Worm (Caenorhabditis elegans) whole organism, L3 larva: Measurements from ENCODE around the gene F29B9.7.

Experiments used
- jun-1 ChIP-seq: fragments of 150-350 bp; optimal IDR thresholded peaks from 2 replicates; lab custom pipeline; 2014; ENCODE audit warnings: missing biosample characterization, missing genetic modification reagents, missing genetic modification characterization
- lin-15B ChIP-seq: fragments of 150-350 bp; optimal IDR thresholded peaks from 2 replicates; lab custom pipeline; 2014; ENCODE audit warnings: missing biosample characterization, missing genetic modification characterization
- lsy-12 ChIP-seq: sonication (generic microtip); optimal IDR thresholded peaks from 2 replicates; lab custom pipeline; 2016; ENCODE audit warnings: mild to moderate bottlenecking, missing genetic modification characterization, missing compliant biosample characterization
- nhr-25 ChIP-seq: sonication (generic microtip); optimal IDR thresholded peaks from 2 replicates; lab custom pipeline; 2017; ENCODE audit warnings: missing biosample characterization, missing genetic modification characterization
- nhr-43 ChIP-seq: sonication (generic microtip); optimal IDR thresholded peaks from 2 replicates; lab custom pipeline; 2016; ENCODE audit warnings: mild to moderate bottlenecking, missing genetic modification characterization, missing compliant biosample characterization; ENCODE audit not compliant: poor library complexity, severe bottlenecking
- sea-2 ChIP-seq: fragments of 150-350 bp; sonication (generic microtip); optimal IDR thresholded peaks from 4 replicates; lab custom pipeline; 2014; ENCODE audit warnings: missing biosample characterization, missing genetic modification reagents, missing genetic modification characterization
- unc-62 ChIP-seq: fragments of 150-350 bp; sonication (generic microtip); optimal IDR thresholded peaks from 4 replicates; lab custom pipeline; 2014; ENCODE audit warnings: missing biosample characterization, missing genetic modification reagents, missing genetic modification characterization

DNA sequence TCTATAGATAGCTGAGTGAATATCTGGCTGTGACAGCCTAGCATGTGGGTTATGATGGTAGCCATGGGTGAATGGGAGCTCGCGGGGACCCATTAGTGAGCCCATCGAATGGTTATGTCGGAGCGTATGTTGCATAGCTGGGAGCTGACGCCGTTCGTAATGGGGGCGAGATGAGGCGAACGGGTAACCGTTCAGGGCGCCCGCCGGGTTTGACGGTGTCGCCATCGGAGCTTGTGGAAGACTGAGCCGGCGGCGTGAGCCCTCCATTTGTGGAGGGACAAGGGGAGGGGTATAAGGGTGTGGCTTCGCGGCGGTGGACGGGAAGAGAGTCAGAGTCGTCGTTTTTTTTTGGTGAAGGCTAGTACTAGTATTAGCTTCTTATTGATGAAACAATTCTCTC, 25.7 kb upstream of the F29B9.7 start:
- no peak for TF ChIP-seq nhr-43 (tag; lab: Kevin White, UChicago)
- TF ChIP-seq lin-15B (tag; lab: Kevin White, UChicago) = no peak
- no peak for TF ChIP-seq jun-1 (tag; lab: Kevin White, UChicago)
- no peak for TF ChIP-seq unc-62 (GFP tag; lab: Kevin White, UChicago)
- no peak for TF ChIP-seq sea-2 (GFP tag; lab: Kevin White, UChicago)
- TF ChIP-seq nhr-25 (tag; lab: Kevin White, UChicago) = no peak
- TF ChIP-seq lsy-12 (tag; lab: Kevin White, UChicago) = no peak
